Worm (Caenorhabditis elegans) whole organism, L3 larva: ENCODE results near the gene maoc-1.

ENCODE experiments used
- aly-2 ChIP-seq: fragments of 150-350 bp; optimal IDR thresholded peaks from 2 replicates; lab custom pipeline; 2014; ENCODE audit warnings: missing biosample characterization, missing genetic modification characterization
- ama-1 ChIP-seq: fragments of 150-350 bp; optimal IDR thresholded peaks from 2 replicates; lab custom pipeline; 2018
- ceh-82 ChIP-seq: fragments of 150-350 bp; optimal IDR thresholded peaks from 2 replicates; lab custom pipeline; 2014; ENCODE audit warnings: missing biosample characterization, missing genetic modification characterization
- ceh-9 ChIP-seq: sonication (generic microtip); optimal IDR thresholded peaks from 2 replicates; lab custom pipeline; 2018; ENCODE audit warnings: missing biosample characterization, missing genetic modification characterization
- elt-1 ChIP-seq: fragments of 150-350 bp; optimal IDR thresholded peaks from 2 replicates; lab custom pipeline; 2014; ENCODE audit warnings: missing biosample characterization, missing genetic modification characterization
- mdl-1 ChIP-seq: fragments of 150-350 bp; optimal IDR thresholded peaks from 2 replicates; lab custom pipeline; 2014; ENCODE audit warnings: missing biosample characterization, missing genetic modification characterization
- nhr-237 ChIP-seq: fragments of 150-350 bp; optimal IDR thresholded peaks from 2 replicates; lab custom pipeline; 2014; ENCODE audit warnings: missing biosample characterization, missing genetic modification characterization
- nhr-25 ChIP-seq: sonication (generic microtip); optimal IDR thresholded peaks from 2 replicates; lab custom pipeline; 2017; ENCODE audit warnings: missing biosample characterization, missing genetic modification characterization
- nhr-77 ChIP-seq: fragments of 150-350 bp; optimal IDR thresholded peaks from 2 replicates; lab custom pipeline; 2014; ENCODE audit warnings: missing biosample characterization, missing genetic modification characterization
- pqm-1 ChIP-seq: fragments of 150-350 bp; optimal IDR thresholded peaks from 2 replicates; lab custom pipeline; 2017; ENCODE audit warnings: missing biosample characterization, missing genetic modification characterization, inconsistent platforms
- sea-2 ChIP-seq: fragments of 150-350 bp; sonication (generic microtip); optimal IDR thresholded peaks from 4 replicates; lab custom pipeline; 2014; ENCODE audit warnings: missing biosample characterization, missing genetic modification reagents, missing genetic modification characterization
- skn-1 ChIP-seq: fragments of 150-350 bp; optimal IDR thresholded peaks from 2 replicates; lab custom pipeline; 2014; ENCODE audit warnings: missing biosample characterization, missing genetic modification characterization
- snpc-4 ChIP-seq: fragments of 150-350 bp; optimal IDR thresholded peaks from 2 replicates; lab custom pipeline; 2014; ENCODE audit warnings: missing biosample characterization, missing genetic modification characterization
- ztf-4 ChIP-seq: fragments of 150-350 bp; optimal IDR thresholded peaks from 2 replicates; lab custom pipeline; 2014; ENCODE audit warnings: missing biosample characterization, missing genetic modification characterization

- TF ChIP-seq pqm-1 (tag; lab: Kevin White, UChicago) (no peak), elt-1 (tag; lab: Kevin White, UChicago) (no peak), ceh-9 (tag; lab: Kevin White, UChicago) (no peak), aly-2 (tag; lab: Kevin White, UChicago) (no peak), mdl-1 (tag; lab: Kevin White, UChicago) (no peak), nhr-237 (tag; lab: Kevin White, UChicago) (no peak), ceh-82 (tag; lab: Kevin White, UChicago) (no peak), nhr-25 (no peak), nhr-77 (tag; lab: Kevin White, UChicago) (no peak), snpc-4 (no peak), ztf-4 (tag; lab: Kevin White, UChicago) (no peak), ama-1 (lab: Kevin White, UChicago) (no peak), skn-1 (tag; lab: Kevin White, UChicago) (no peak), sea-2 (GFP tag; lab: Kevin White, UChicago) (no peak)
These were observed 9.3 kb downstream of the maoc-1 start, which contains the start of gene srd-59 for ce11 chrII:7205388-7205787.
